Worm (Caenorhabditis elegans) whole organism, L2 larva: ENCODE results near the gene C28D4.7.

Experiments used
- C34F6.9 ChIP-seq: fragments of 150-350 bp; optimal IDR thresholded peaks from 2 replicates; lab custom pipeline; 2014; ENCODE audit warnings: missing biosample characterization, missing genetic modification characterization
- F13H6.1 ChIP-seq: sonication (generic microtip); optimal IDR thresholded peaks from 2 replicates; lab custom pipeline; 2016; ENCODE audit warnings: missing genetic modification characterization, missing compliant biosample characterization
- R02D3.7 ChIP-seq: fragments of 150-350 bp; optimal IDR thresholded peaks from 2 replicates; lab custom pipeline; 2014; ENCODE audit warnings: missing biosample characterization, missing genetic modification characterization
- Y55F3AM.14 ChIP-seq: fragments of 200-800 bp; sonication (Bioruptor generic); optimal IDR thresholded peaks from 2 replicates; lab custom pipeline; 2018; ENCODE audit warnings: mild to moderate bottlenecking, missing genetic modification characterization, missing compliant biosample characterization
- alr-1 ChIP-seq: fragments of 150-350 bp; optimal IDR thresholded peaks from 2 replicates; lab custom pipeline; 2014; ENCODE audit warnings: missing biosample characterization, missing genetic modification characterization
- blmp-1 ChIP-seq: sonication (generic microtip); optimal IDR thresholded peaks from 2 replicates; lab custom pipeline; 2017; ENCODE audit warnings: missing genetic modification characterization, mild to moderate bottlenecking, missing compliant biosample characterization, antibody characterized with exemption, moderate library complexity; ENCODE audit not compliant: insufficient read depth
- ceh-16 ChIP-seq: fragments of 150-350 bp; optimal IDR thresholded peaks from 2 replicates; lab custom pipeline; 2014; ENCODE audit warnings: missing biosample characterization, missing genetic modification characterization
- crh-2 ChIP-seq: sonication (generic microtip); optimal IDR thresholded peaks from 2 replicates; lab custom pipeline; 2017; ENCODE audit warnings: missing biosample characterization, missing genetic modification characterization
- dmd-4 ChIP-seq: sonication (generic microtip); optimal IDR thresholded peaks from 2 replicates; lab custom pipeline; 2017; ENCODE audit warnings: missing biosample characterization, missing genetic modification characterization
- egl-27 ChIP-seq: sonication (generic microtip); optimal IDR thresholded peaks from 3 replicates; lab custom pipeline; 2017; ENCODE audit warnings: missing biosample characterization, missing genetic modification reagents, missing genetic modification characterization
- elt-1 ChIP-seq: fragments of 150-350 bp; optimal IDR thresholded peaks from 2 replicates; lab custom pipeline; 2014; ENCODE audit warnings: missing biosample characterization, missing genetic modification characterization
- elt-3 ChIP-seq: sonication (generic microtip); optimal IDR thresholded peaks from 2 replicates; lab custom pipeline; 2017; ENCODE audit warnings: missing biosample characterization, missing genetic modification characterization
- fos-1 ChIP-seq: fragments of 150-350 bp; optimal IDR thresholded peaks from 2 replicates; lab custom pipeline; 2014; ENCODE audit warnings: missing biosample characterization, missing genetic modification characterization
- gmeb-1 ChIP-seq: fragments of 150-350 bp; optimal IDR thresholded peaks from 2 replicates; lab custom pipeline; 2014; ENCODE audit warnings: missing biosample characterization, missing genetic modification characterization
- lin-11 ChIP-seq: fragments of 150-350 bp; sonication (generic microtip); optimal IDR thresholded peaks from 2 replicates; lab custom pipeline; 2014; ENCODE audit warnings: missing biosample characterization, missing genetic modification characterization, inconsistent platforms, mixed read lengths
- lin-13 ChIP-seq: fragments of 150-350 bp; optimal IDR thresholded peaks from 2 replicates; lab custom pipeline; 2014; ENCODE audit warnings: missing biosample characterization, missing genetic modification reagents, missing genetic modification characterization
- lsy-2 ChIP-seq, 2 experiments: fragments of 150-350 bp in 1 of 2; sonication (generic microtip) in 1 of 2; optimal IDR thresholded peaks; 2 replicates each; lab custom pipeline; 2014 to 2017; ENCODE audit warnings: missing biosample characterization in 2 of 2, missing genetic modification characterization in 2 of 2
- mbf-1 ChIP-seq: sonication (generic microtip); optimal IDR thresholded peaks from 2 replicates; lab custom pipeline; 2017; ENCODE audit warnings: missing biosample characterization, missing genetic modification characterization
- mdl-1 ChIP-seq, 2 experiments: fragments of 150-350 bp in 1 of 2; sonication (generic microtip) in 1 of 2; optimal IDR thresholded peaks; 2 replicates each; lab custom pipeline; 2017; ENCODE audit warnings: missing biosample characterization in 2 of 2, missing genetic modification characterization in 2 of 2
- nhr-10 ChIP-seq: sonication (generic microtip); optimal IDR thresholded peaks from 2 replicates; lab custom pipeline; 2017; ENCODE audit warnings: missing biosample characterization, missing genetic modification characterization
- nhr-11 ChIP-seq: fragments of 150-350 bp; optimal IDR thresholded peaks from 2 replicates; lab custom pipeline; 2014; ENCODE audit warnings: missing biosample characterization, missing genetic modification characterization
- nhr-12 ChIP-seq: fragments of 150-350 bp; optimal IDR thresholded peaks from 2 replicates; lab custom pipeline; 2014; ENCODE audit warnings: missing biosample characterization, missing genetic modification characterization
- nhr-129 ChIP-seq: fragments of 150-350 bp; optimal IDR thresholded peaks from 2 replicates; lab custom pipeline; 2014; ENCODE audit warnings: missing biosample characterization, missing genetic modification characterization
- nhr-21 ChIP-seq: fragments of 150-350 bp; optimal IDR thresholded peaks from 2 replicates; lab custom pipeline; 2014; ENCODE audit warnings: missing biosample characterization, missing genetic modification characterization
- nhr-23 ChIP-seq: fragments of 150-350 bp; optimal IDR thresholded peaks from 2 replicates; lab custom pipeline; 2014; ENCODE audit warnings: missing biosample characterization, missing genetic modification reagents, missing genetic modification characterization
- nhr-237 ChIP-seq: fragments of 150-350 bp; optimal IDR thresholded peaks from 2 replicates; lab custom pipeline; 2014; ENCODE audit warnings: missing biosample characterization, missing genetic modification characterization
- nhr-25 ChIP-seq: fragments of 150-350 bp; sonication (generic microtip); optimal IDR thresholded peaks from 3 replicates; lab custom pipeline; 2014; ENCODE audit warnings: missing biosample characterization, missing genetic modification characterization
- nhr-6 ChIP-seq: fragments of 150-350 bp; optimal IDR thresholded peaks from 2 replicates; lab custom pipeline; 2014; ENCODE audit warnings: missing biosample characterization, missing genetic modification characterization
- nhr-77 ChIP-seq: fragments of 150-350 bp; optimal IDR thresholded peaks from 2 replicates; lab custom pipeline; 2014; ENCODE audit warnings: missing biosample characterization, missing genetic modification characterization
- peb-1 ChIP-seq: fragments of 150-350 bp; optimal IDR thresholded peaks from 2 replicates; lab custom pipeline; 2014; ENCODE audit warnings: missing biosample characterization, missing genetic modification characterization
- sem-4 ChIP-seq: fragments of 150-350 bp; optimal IDR thresholded peaks from 2 replicates; lab custom pipeline; 2014; ENCODE audit warnings: missing biosample characterization, missing genetic modification reagents, missing genetic modification characterization
- skn-1 ChIP-seq: sonication (generic microtip); optimal IDR thresholded peaks from 2 replicates; lab custom pipeline; 2017; ENCODE audit warnings: missing biosample characterization, missing genetic modification characterization
- sma-3 ChIP-seq: sonication (generic microtip); optimal IDR thresholded peaks from 2 replicates; lab custom pipeline; 2016; ENCODE audit warnings: missing genetic modification reagents, missing genetic modification characterization, missing compliant biosample characterization
- sma-9 ChIP-seq, 2 experiments: fragments of 150-350 bp in 1 of 2; sonication (generic microtip) in 1 of 2; optimal IDR thresholded peaks; 2 replicates each; lab custom pipeline; 2014 to 2016; ENCODE audit warnings: missing genetic modification characterization in 2 of 2, mild to moderate bottlenecking in 1 of 2, missing biosample characterization in 1 of 2, missing compliant biosample characterization in 1 of 2, missing genetic modification reagents in 1 of 2, moderate library complexity in 1 of 2
- snpc-4 ChIP-seq: fragments of 150-350 bp; optimal IDR thresholded peaks from 2 replicates; lab custom pipeline; 2014; ENCODE audit warnings: missing biosample characterization, missing genetic modification characterization
- unc-39 ChIP-seq: fragments of 150-350 bp; optimal IDR thresholded peaks from 2 replicates; lab custom pipeline; 2014; ENCODE audit warnings: missing biosample characterization, missing genetic modification characterization
- unc-55 ChIP-seq: fragments of 150-350 bp; sonication (generic microtip); optimal IDR thresholded peaks from 3 replicates; lab custom pipeline; 2014; ENCODE audit warnings: missing biosample characterization, missing genetic modification reagents, missing genetic modification characterization
- unc-62 ChIP-seq: fragments of 150-350 bp; optimal IDR thresholded peaks from 2 replicates; lab custom pipeline; 2014; ENCODE audit warnings: missing biosample characterization, missing genetic modification reagents, missing genetic modification characterization
- zag-1 ChIP-seq: fragments of 150-350 bp; optimal IDR thresholded peaks from 2 replicates; lab custom pipeline; 2014; ENCODE audit warnings: missing biosample characterization, missing genetic modification characterization
- ztf-4 ChIP-seq: fragments of 150-350 bp; optimal IDR thresholded peaks from 2 replicates; lab custom pipeline; 2014; ENCODE audit warnings: missing biosample characterization, missing genetic modification characterization

Gene C28D4.7

DNA sequence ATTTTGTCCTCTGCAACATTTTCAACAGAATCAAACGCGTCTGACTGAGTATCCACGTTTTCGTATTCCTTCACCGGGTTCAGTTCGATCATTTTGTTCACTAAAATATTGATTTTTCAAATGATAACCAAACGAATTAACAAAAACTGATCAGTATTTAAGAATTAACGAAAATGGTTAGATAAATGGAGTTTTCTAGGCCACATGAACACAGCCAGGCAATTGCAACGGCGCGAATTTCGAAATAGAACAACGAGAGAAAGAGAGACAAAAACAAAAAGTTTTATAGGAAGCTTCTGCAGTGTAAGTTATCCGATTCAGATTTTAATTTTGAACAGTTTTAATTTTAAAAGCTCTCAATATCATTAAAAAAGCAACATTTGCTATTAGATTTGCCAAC lies 34.6 kb upstream of the C28D4.7 start, which contains the start of gene sna-2:
TSS of gene sna-2 (minus strand) at position 100 of the 400 bp plus-strand sequence.
- TF ChIP-seq fos-1 (tag; lab: Kevin White, UChicago) (peak; percentile 25), lin-13 (GFP tag; lab: Kevin White, UChicago) (peak; percentile 8), skn-1 (no peak), zag-1 (tag; lab: Kevin White, UChicago) (no peak), nhr-12 (no peak), lsy-2 (tag; optimal IDR thresholded peaks at IDR 0.05; lab: Kevin White, UChicago) (peak in 1 of 2 experiments; percentile 71), mbf-1 (tag; lab: Kevin White, UChicago) (no peak), mdl-1 (tag; optimal IDR thresholded peaks at IDR 0.05; lab: Kevin White, UChicago) (no peak), unc-55 (GFP tag; lab: Kevin White, UChicago) (peak; percentile 88), blmp-1 (tag; lab: Kevin White, UChicago) (no peak), nhr-23 (no peak), sma-9 (GFP tag; optimal IDR thresholded peaks at IDR 0.05; lab: Kevin White, UChicago) (peak; percentile 61), sma-9 (tag; optimal IDR thresholded peaks at IDR 0.05; lab: Kevin White, UChicago) (no peak), C34F6.9 (tag; lab: Kevin White, UChicago) (peak; percentile 77), sma-3 (GFP tag; lab: Kevin White, UChicago) (peak; percentile 11), gmeb-1 (peak; percentile 87), nhr-129 (tag; lab: Kevin White, UChicago) (peak; percentile 52), snpc-4 (tag; lab: Kevin White, UChicago) (no peak), nhr-237 (tag; lab: Kevin White, UChicago) (no peak), crh-2 (no peak), elt-1 (tag; lab: Kevin White, UChicago) (no peak)

- TF ChIP-seq C34F6.9 (tag; lab: Kevin White, UChicago) (no peak), elt-3 (no peak), R02D3.7 (tag; lab: Kevin White, UChicago) (no peak), crh-2 (no peak), sma-3 (GFP tag; lab: Kevin White, UChicago) (no peak), nhr-11 (tag; lab: Kevin White, UChicago) (no peak), dmd-4 (no peak), nhr-10 (no peak), nhr-12 (no peak), nhr-6 (no peak), peb-1 (tag; lab: Kevin White, UChicago) (no peak)
These were observed 30.5 kb upstream of the C28D4.7 start for ce11 chrIV:9773441-9773840.

DNA sequence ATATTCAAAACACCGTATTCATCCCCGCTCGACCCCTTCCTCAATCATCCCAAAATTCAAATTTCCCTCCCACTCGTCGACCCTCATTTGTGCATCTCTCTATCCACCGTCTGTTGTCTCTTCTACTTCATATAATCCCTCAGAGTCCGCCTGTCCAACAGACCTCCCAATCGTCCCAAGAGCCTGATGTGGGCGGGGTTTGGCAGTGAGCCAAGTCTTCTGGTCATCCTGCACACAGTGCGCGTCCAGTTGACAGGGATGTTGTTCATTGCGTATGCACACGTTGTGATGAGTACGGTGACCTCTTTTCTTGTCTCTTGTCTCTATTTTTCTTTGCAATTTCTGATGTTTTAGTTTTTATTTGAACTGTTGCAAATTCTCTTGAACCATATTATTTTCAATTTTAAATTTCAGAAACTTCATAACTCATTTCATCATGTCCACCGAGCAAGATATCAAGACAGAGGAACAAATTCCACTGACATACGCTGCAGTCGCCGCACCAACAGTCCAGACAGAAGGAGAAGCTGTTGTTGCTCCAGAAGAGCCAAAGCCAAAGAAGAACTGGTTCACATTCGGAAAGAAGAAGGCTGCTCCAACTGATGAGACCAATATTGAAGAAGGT lies 29.3 kb upstream of the C28D4.7 start, which contains the start of gene cav-1:
TSS of gene cav-1 (plus strand) at position 415 of the 625 bp plus-strand sequence.
- TF ChIP-seq F13H6.1 (no peak), R02D3.7 (tag; lab: Kevin White, UChicago) (no peak), Y55F3AM.14 (GFP tag; lab: Kevin White, UChicago) (no peak), nhr-10 (no peak), lin-11 (tag; lab: Kevin White, UChicago) (no peak), nhr-77 (tag; lab: Kevin White, UChicago) (no peak), lsy-2 (tag; optimal IDR thresholded peaks at IDR 0.05; lab: Kevin White, UChicago) (no peak), ceh-16 (tag; lab: Kevin White, UChicago) (no peak), egl-27 (tag; lab: Kevin White, UChicago) (no peak), nhr-25 (tag; lab: Kevin White, UChicago) (no peak), elt-1 (tag; lab: Kevin White, UChicago) (no peak), nhr-21 (tag; lab: Kevin White, UChicago) (no peak), unc-62 (no peak), sem-4 (tag; lab: Kevin White, UChicago) (no peak), nhr-6 (no peak), alr-1 (no peak), ztf-4 (tag; lab: Kevin White, UChicago) (no peak), unc-39 (tag; lab: Kevin White, UChicago) (no peak), nhr-129 (tag; lab: Kevin White, UChicago) (no peak), nhr-12 (no peak)
- TF ChIP-seq, all 48 proteins: peak for 0
